Worm (Caenorhabditis elegans) whole organism, young adult: Measurements from ENCODE around the gene srx-10.

Source experiments
- B0336.3 ChIP-seq: fragments of 200-800 bp; sonication (Bioruptor generic); IDR thresholded peaks from 2 replicates; pipeline ENCODE4 v1.3.6; 2022; ENCODE audit warnings: missing genetic modification characterization, missing compliant biosample characterization
- C06A6.2 ChIP-seq: fragments of 200-800 bp; sonication (Bioruptor generic); conservative IDR thresholded peaks from 2 replicates; pipeline ENCODE4 v1.3.6; 2022; ENCODE audit warnings: missing genetic modification characterization, missing compliant biosample characterization
- F33H1.4 ChIP-seq: fragments of 200-800 bp; sonication (Bioruptor generic); IDR thresholded peaks from 2 replicates; pipeline ENCODE4 v1.3.6; 2022; ENCODE audit warnings: missing genetic modification reagents, missing genetic modification characterization, missing compliant biosample characterization
- K11D2.4 ChIP-seq: fragments of 200-800 bp; sonication (Bioruptor generic); IDR thresholded peaks from 2 replicates; pipeline ENCODE4 v1.3.6; 2022; ENCODE audit warnings: missing genetic modification reagents, missing genetic modification characterization, missing compliant biosample characterization
- T26A5.8 ChIP-seq: sonication (generic microtip); optimal IDR thresholded peaks from 2 replicates; lab custom pipeline; 2016; ENCODE audit warnings: missing genetic modification characterization, missing compliant biosample characterization
- Y67H2A.10 ChIP-seq: fragments of 200-800 bp; sonication (Bioruptor generic); conservative IDR thresholded peaks from 2 replicates; pipeline ENCODE4 v1.3.6; 2022; ENCODE audit warnings: missing genetic modification reagents, missing genetic modification characterization, missing compliant biosample characterization
- aptf-3 ChIP-seq: fragments of 200-800 bp; sonication (Bioruptor generic); IDR thresholded peaks from 2 replicates; pipeline ENCODE4 v1.3.6; 2022; ENCODE audit warnings: missing genetic modification characterization, missing compliant biosample characterization
- atf-7 ChIP-seq: sonication (generic microtip); optimal IDR thresholded peaks from 2 replicates; lab custom pipeline; 2017; ENCODE audit warnings: mild to moderate bottlenecking, missing genetic modification characterization, missing compliant biosample characterization
- attf-3 ChIP-seq: fragments of 200-800 bp; sonication (Bioruptor generic); conservative IDR thresholded peaks from 2 replicates; pipeline ENCODE4 v1.3.6; 2022; ENCODE audit warnings: missing genetic modification reagents, missing genetic modification characterization, missing compliant biosample characterization
- attf-5 ChIP-seq: fragments of 200-800 bp; sonication (Bioruptor generic); optimal IDR thresholded peaks from 2 replicates; lab custom pipeline; 2018; ENCODE audit warnings: mild to moderate bottlenecking, missing genetic modification characterization, missing compliant biosample characterization
- cebp-2 ChIP-seq: fragments of 200-800 bp; sonication (Bioruptor generic); IDR thresholded peaks from 2 replicates; pipeline ENCODE4 v1.3.6; 2022; ENCODE audit warnings: missing genetic modification characterization, missing compliant biosample characterization
- ceh-27 ChIP-seq: fragments of 200-800 bp; sonication (Bioruptor generic); optimal IDR thresholded peaks from 2 replicates; lab custom pipeline; 2018; ENCODE audit warnings: mild to moderate bottlenecking, missing genetic modification characterization, moderate library complexity, missing compliant biosample characterization
- ceh-40 ChIP-seq: fragments of 200-800 bp; sonication (Bioruptor generic); IDR thresholded peaks from 2 replicates; pipeline ENCODE4 v1.3.6; 2022; ENCODE audit warnings: missing genetic modification characterization, missing compliant biosample characterization
- ceh-58 ChIP-seq: fragments of 200-800 bp; sonication (Bioruptor generic); IDR thresholded peaks from 2 replicates; pipeline ENCODE4 v1.3.6; 2022; ENCODE audit warnings: missing genetic modification characterization, missing compliant biosample characterization
- ceh-91 ChIP-seq: fragments of 200-800 bp; sonication (Bioruptor generic); IDR thresholded peaks from 2 replicates; pipeline ENCODE4 v1.3.6; 2022; ENCODE audit warnings: missing genetic modification reagents, missing genetic modification characterization, missing compliant biosample characterization
- egrh-3 ChIP-seq: fragments of 200-800 bp; sonication (Bioruptor generic); IDR thresholded peaks from 2 replicates; pipeline ENCODE4 v1.3.6; 2022; ENCODE audit warnings: missing genetic modification reagents, missing genetic modification characterization, missing compliant biosample characterization
- gei-17 ChIP-seq: fragments of 200-800 bp; sonication (Bioruptor generic); optimal IDR thresholded peaks from 2 replicates; lab custom pipeline; 2018; ENCODE audit warnings: mild to moderate bottlenecking, missing genetic modification characterization, missing compliant biosample characterization
- him-1 ChIP-seq: sonication (generic microtip); optimal IDR thresholded peaks from 2 replicates; lab custom pipeline; 2016; ENCODE audit warnings: missing genotype, missing genetic modification reagents, missing genetic modification characterization, missing compliant biosample characterization
- hlh-12 ChIP-seq: sonication (generic microtip); optimal IDR thresholded peaks from 2 replicates; lab custom pipeline; 2016; ENCODE audit warnings: missing genetic modification characterization, missing compliant biosample characterization
- hlh-26 ChIP-seq: fragments of 200-800 bp; sonication (Bioruptor generic); conservative IDR thresholded peaks from 2 replicates; pipeline ENCODE4 v1.3.6; 2022; ENCODE audit warnings: missing genetic modification reagents, missing genetic modification characterization, missing compliant biosample characterization
- hmg-1.2 ChIP-seq: fragments of 200-800 bp; sonication (Bioruptor generic); IDR thresholded peaks from 2 replicates; pipeline ENCODE4 v1.3.6; 2022; ENCODE audit warnings: missing genetic modification reagents, missing genetic modification characterization, missing compliant biosample characterization
- hmg-20 ChIP-seq: fragments of 200-800 bp; sonication (Bioruptor generic); IDR thresholded peaks from 2 replicates; pipeline ENCODE4 v1.3.6; 2022; ENCODE audit warnings: missing genetic modification reagents, missing genetic modification characterization, missing compliant biosample characterization
- lag-1 ChIP-seq: fragments of 200-800 bp; sonication (Bioruptor generic); IDR thresholded peaks from 2 replicates; pipeline ENCODE4 v1.3.6; 2022; ENCODE audit warnings: missing genetic modification reagents, missing genetic modification characterization, missing compliant biosample characterization
- let-607 ChIP-seq, 2 experiments: fragments of 200-800 bp in 1 of 2; sonication (Bioruptor generic) in 1 of 2; sonication (generic microtip) in 1 of 2; optimal IDR thresholded peaks; 2 replicates each; lab custom pipeline; 2016 to 2018; ENCODE audit warnings: mild to moderate bottlenecking in 2 of 2, missing compliant biosample characterization in 2 of 2, missing genetic modification characterization in 2 of 2, moderate library complexity in 2 of 2, missing genotype in 1 of 2
- lin-35 ChIP-seq, 3 experiments: fragments of 150-350 bp in 2 of 3; sonication (generic microtip) in 1 of 3; optimal IDR thresholded peaks; 2 replicates each; lab custom pipeline; 2014 to 2018; ENCODE audit warnings: missing biosample characterization in 3 of 3, missing genetic modification characterization in 3 of 3, missing genetic modification reagents in 3 of 3
- lin-40 ChIP-seq: sonication (generic microtip); optimal IDR thresholded peaks from 2 replicates; lab custom pipeline; 2016; ENCODE audit warnings: missing genetic modification characterization, mild to moderate bottlenecking, missing compliant biosample characterization, missing genotype, missing genetic modification reagents
- lin-54 ChIP-seq: fragments of 200-800 bp; sonication (Bioruptor generic); optimal IDR thresholded peaks from 2 replicates; lab custom pipeline; 2018; ENCODE audit warnings: mild to moderate bottlenecking, missing genetic modification characterization, missing compliant biosample characterization
- lir-1 ChIP-seq: fragments of 200-800 bp; sonication (Bioruptor generic); conservative IDR thresholded peaks from 2 replicates; pipeline ENCODE4 v1.3.6; 2022; ENCODE audit warnings: missing genetic modification reagents, missing genetic modification characterization, missing compliant biosample characterization
- lsl-1 ChIP-seq: fragments of 200-800 bp; sonication (Bioruptor generic); optimal IDR thresholded peaks from 2 replicates; lab custom pipeline; 2018; ENCODE audit warnings: mild to moderate bottlenecking, missing genetic modification characterization, moderate library complexity, missing compliant biosample characterization
- lsy-27 ChIP-seq: sonication (generic microtip); optimal IDR thresholded peaks from 2 replicates; lab custom pipeline; 2017; ENCODE audit warnings: missing genetic modification characterization, mild to moderate bottlenecking, missing compliant biosample characterization, antibody characterized with exemption, missing genotype, borderline replicate concordance; ENCODE audit not compliant: insufficient read depth
- madf-3 ChIP-seq: fragments of 200-800 bp; sonication (Bioruptor generic); IDR thresholded peaks from 2 replicates; pipeline ENCODE4 v1.3.6; 2022; ENCODE audit warnings: missing genetic modification reagents, missing genetic modification characterization, missing compliant biosample characterization
- mcd-1 ChIP-seq: fragments of 200-800 bp; sonication (Bioruptor generic); IDR thresholded peaks from 2 replicates; pipeline ENCODE4 v1.3.6; 2022; ENCODE audit warnings: missing genetic modification reagents, missing genetic modification characterization, missing compliant biosample characterization
- nfyb-1 ChIP-seq: fragments of 200-800 bp; sonication (Bioruptor generic); IDR thresholded peaks from 2 replicates; pipeline ENCODE4 v1.3.6; 2022; ENCODE audit warnings: missing genetic modification reagents, missing genetic modification characterization, missing compliant biosample characterization
- nhr-80 ChIP-seq: sonication (generic microtip); optimal IDR thresholded peaks from 2 replicates; lab custom pipeline; 2016; ENCODE audit warnings: missing genetic modification characterization, missing compliant biosample characterization
- pbrm-1 ChIP-seq: fragments of 200-800 bp; sonication (Bioruptor generic); IDR thresholded peaks from 2 replicates; pipeline ENCODE4 v1.3.6; 2022; ENCODE audit warnings: missing genetic modification reagents, missing genetic modification characterization, missing compliant biosample characterization
- pha-4 ChIP-seq: fragments of 150-350 bp; sonication (generic microtip); optimal IDR thresholded peaks from 2 replicates; lab custom pipeline; 2014; ENCODE audit warnings: missing biosample characterization, missing genetic modification reagents, missing genetic modification characterization
- rec-8 ChIP-seq, 2 experiments: sonication (generic microtip); optimal IDR thresholded peaks; 2 replicates each; lab custom pipeline; 2016; ENCODE audit warnings: mild to moderate bottlenecking in 2 of 2, missing genetic modification characterization in 2 of 2, missing genetic modification reagents in 2 of 2, missing genotype in 2 of 2, missing biosample characterization in 1 of 2, missing compliant biosample characterization in 1 of 2, moderate library complexity in 1 of 2
- repo-1 ChIP-seq: sonication (generic microtip); optimal IDR thresholded peaks from 2 replicates; lab custom pipeline; 2017; ENCODE audit warnings: mild to moderate bottlenecking, missing genetic modification characterization, missing compliant biosample characterization
- sea-2 ChIP-seq: fragments of 200-800 bp; sonication (Bioruptor generic); IDR thresholded peaks from 2 replicates; pipeline ENCODE4 v1.3.6; 2022; ENCODE audit warnings: missing genetic modification characterization, missing compliant biosample characterization
- snpc-1.3 ChIP-seq: sonication (generic microtip); optimal IDR thresholded peaks from 2 replicates; lab custom pipeline; 2017; ENCODE audit warnings: missing genetic modification characterization, mild to moderate bottlenecking, missing compliant biosample characterization, antibody characterized with exemption, moderate library complexity, missing genotype, missing genetic modification reagents; ENCODE audit not compliant: insufficient read depth
- snpc-3.4 ChIP-seq: sonication (generic microtip); optimal IDR thresholded peaks from 2 replicates; lab custom pipeline; 2017; ENCODE audit warnings: missing genetic modification characterization, mild to moderate bottlenecking, missing compliant biosample characterization, antibody characterized with exemption, moderate library complexity, missing genotype, missing genetic modification reagents
- sptf-2 ChIP-seq: fragments of 200-800 bp; sonication (Bioruptor generic); optimal IDR thresholded peaks from 2 replicates; lab custom pipeline; 2018; ENCODE audit warnings: mild to moderate bottlenecking, missing genetic modification characterization, missing compliant biosample characterization
- unc-130 ChIP-seq: sonication (generic microtip); optimal IDR thresholded peaks from 2 replicates; lab custom pipeline; 2016; ENCODE audit warnings: missing genetic modification reagents, missing genetic modification characterization, missing compliant biosample characterization
- unc-62 ChIP-seq: fragments of 150-350 bp; optimal IDR thresholded peaks from 2 replicates; lab custom pipeline; 2014; ENCODE audit warnings: missing biosample characterization, missing genetic modification reagents, missing genetic modification characterization
- zfh-2 ChIP-seq: fragments of 200-800 bp; sonication (Bioruptor generic); conservative IDR thresholded peaks from 2 replicates; pipeline ENCODE4 v1.3.6; 2022; ENCODE audit warnings: missing genetic modification reagents, missing genetic modification characterization, missing compliant biosample characterization
- zim-3 ChIP-seq: sonication (generic microtip); optimal IDR thresholded peaks from 2 replicates; lab custom pipeline; 2017; ENCODE audit warnings: mild to moderate bottlenecking, missing genetic modification characterization, moderate library complexity, missing compliant biosample characterization
- ztf-28 ChIP-seq: fragments of 200-800 bp; sonication (Bioruptor generic); IDR thresholded peaks from 2 replicates; pipeline ENCODE4 v1.3.6; 2022; ENCODE audit warnings: missing genetic modification reagents, missing genetic modification characterization, missing compliant biosample characterization
- ztf-3 ChIP-seq: fragments of 200-800 bp; sonication (Bioruptor generic); optimal IDR thresholded peaks from 2 replicates; lab custom pipeline; 2018; ENCODE audit warnings: mild to moderate bottlenecking, missing genetic modification characterization, missing compliant biosample characterization

srx-10 gene

ce11 chrV:13961927-13962419, 15.7 kb upstream of the srx-10 start, which contains the start of the genes algn-13 and R10D12.13 (continued):
- TF ChIP-seq cebp-2 (GFP tag; lab: Robert Waterston, UW) (no peak), egrh-3 (GFP tag; lab: Robert Waterston, UW) (no peak), attf-3 (GFP tag; lab: Robert Waterston, UW) (0 out of 2 replicates have a peak, but pooled peaks have one; percentile 21), Y67H2A.10 (GFP tag; lab: Robert Waterston, UW) (no peak), snpc-3.4 (tag; lab: Kevin White, UChicago) (peak; percentile 92), unc-62 (GFP tag; lab: Kevin White, UChicago) (no peak), sea-2 (GFP tag; lab: Robert Waterston, UW) (no peak), ceh-27 (GFP tag; lab: Kevin White, UChicago) (peak; percentile 16), lir-1 (0 out of 2 replicates have a peak, but pooled peaks have one; percentile 22), aptf-3 (GFP tag; lab: Robert Waterston, UW) (no peak), zfh-2 (GFP tag; lab: Robert Waterston, UW) (no peak), gei-17 (GFP tag; lab: Kevin White, UChicago) (no peak), lsl-1 (GFP tag; lab: Kevin White, UChicago) (peak; percentile 52), him-1 (no peak), mcd-1 (GFP tag; lab: Robert Waterston, UW) (peak; percentile 75), lin-35 (GFP tag; optimal IDR thresholded peaks at IDR 0.05; lab: Kevin White, UChicago) (peak in 2 of 3 experiments; percentile 16 to 68), ztf-3 (GFP tag; lab: Kevin White, UChicago) (no peak), T26A5.8 (no peak), unc-130 (GFP tag; lab: Kevin White, UChicago) (peak; percentile 41), attf-5 (GFP tag; lab: Kevin White, UChicago) (peak; percentile 54), lsy-27 (tag; lab: Kevin White, UChicago) (no peak), K11D2.4 (GFP tag; lab: Robert Waterston, UW) (no peak), lag-1 (no peak), zim-3 (tag; lab: Kevin White, UChicago) (no peak), nfyb-1 (GFP tag; lab: Robert Waterston, UW) (peak; percentile 37; the same call in 1 of the 2 replicates), B0336.3 (GFP tag; lab: Robert Waterston, UW) (peak; percentile 68), ceh-58 (GFP tag; lab: Robert Waterston, UW) (no peak), ceh-40 (no peak), hlh-12 (no peak), hmg-1.2 (GFP tag; lab: Robert Waterston, UW) (peak; percentile 52), hmg-20 (GFP tag; lab: Robert Waterston, UW) (0 out of 2 replicates have a peak, but pooled peaks have one; percentile 7), rec-8 (tag; optimal IDR thresholded peaks at IDR 0.05; lab: Kevin White, UChicago) (no peak), ceh-91 (GFP tag; lab: Robert Waterston, UW) (peak; percentile 67), nhr-80 (tag; lab: Kevin White, UChicago) (peak; percentile 8), pha-4 (tag; lab: Kevin White, UChicago) (no peak), let-607 (tag; optimal IDR thresholded peaks at IDR 0.05; lab: Kevin White, UChicago) (no peak), C06A6.2 (GFP tag; lab: Robert Waterston, UW) (peak; percentile 49; the same call in 1 of the 2 replicates), hlh-26 (no peak), snpc-1.3 (peak; percentile 85), atf-7 (tag; lab: Kevin White, UChicago) (no peak), ztf-28 (0 out of 2 replicates have a peak, but pooled peaks have one; percentile 34), lin-40 (tag; lab: Kevin White, UChicago) (no peak), repo-1 (tag; lab: Kevin White, UChicago) (no peak), sptf-2 (no peak), madf-3 (GFP tag; lab: Robert Waterston, UW) (no peak), F33H1.4 (peak; percentile 59), pbrm-1 (GFP tag; lab: Robert Waterston, UW) (peak; percentile 78), lin-54 (GFP tag; lab: Kevin White, UChicago) (peak; percentile 69)
